Fruit fly (Drosophila melanogaster) whole organism, adult: ENCODE results near the gene CG6000.

ENCODE experiments used
- CG11617 ChIP-seq: fragments of 200-800 bp; sonication (Bioruptor generic); optimal IDR thresholded peaks from 2 replicates; lab custom pipeline; 2017; ENCODE audit warnings: mild to moderate bottlenecking, missing biosample characterization, missing genetic modification reagents, missing genetic modification characterization
- CG12768 ChIP-seq: fragments of 200-800 bp; sonication (Bioruptor generic); optimal IDR thresholded peaks from 2 replicates; lab custom pipeline; 2017; ENCODE audit warnings: missing biosample characterization, missing genetic modification characterization, mild to moderate bottlenecking, moderate library complexity, missing genetic modification reagents
- CG14711 ChIP-seq: fragments of 200-800 bp; sonication (Bioruptor generic); optimal IDR thresholded peaks from 2 replicates; lab custom pipeline; 2018; ENCODE audit warnings: missing biosample characterization, mild to moderate bottlenecking, missing genetic modification characterization, moderate library complexity
- CG1620 ChIP-seq: fragments of 200-800 bp; sonication (Bioruptor generic); optimal IDR thresholded peaks from 2 replicates; lab custom pipeline; 2016; ENCODE audit warnings: missing biosample characterization, missing genetic modification characterization
- CG33017 ChIP-seq: fragments of 200-800 bp; sonication (Bioruptor generic); optimal IDR thresholded peaks from 2 replicates; lab custom pipeline; 2018; ENCODE audit warnings: missing biosample characterization, mild to moderate bottlenecking, missing genetic modification characterization, moderate library complexity
- CG5204 ChIP-seq: fragments of 200-800 bp; sonication (Bioruptor generic); optimal IDR thresholded peaks from 2 replicates; lab custom pipeline; 2016; ENCODE audit warnings: missing biosample characterization, missing genetic modification characterization
- CG7045 ChIP-seq: fragments of 200-800 bp; sonication (Bioruptor generic); optimal IDR thresholded peaks from 2 replicates; lab custom pipeline; 2017; ENCODE audit warnings: missing biosample characterization, mild to moderate bottlenecking, missing genetic modification characterization
- CG7101 ChIP-seq: fragments of 200-800 bp; sonication (Bioruptor generic); optimal IDR thresholded peaks from 2 replicates; lab custom pipeline; 2018; ENCODE audit warnings: missing biosample characterization, mild to moderate bottlenecking, missing genetic modification characterization, moderate library complexity
- Clk ChIP-seq: fragments of 200-800 bp; sonication (Bioruptor generic); optimal IDR thresholded peaks from 2 replicates; lab custom pipeline; 2017; ENCODE audit warnings: missing biosample characterization, missing genetic modification characterization
- Crg-1 ChIP-seq: fragments of 200-800 bp; sonication (Bioruptor generic); optimal IDR thresholded peaks from 2 replicates; lab custom pipeline; 2016; ENCODE audit warnings: missing biosample characterization, missing genetic modification characterization
- Hr96 ChIP-seq: fragments of 200-800 bp; sonication (Bioruptor generic); optimal IDR thresholded peaks from 2 replicates; lab custom pipeline; 2016; ENCODE audit warnings: missing biosample characterization, missing genetic modification characterization
- Mnt ChIP-seq: fragments of 200-800 bp; sonication (Bioruptor generic); optimal IDR thresholded peaks from 2 replicates; lab custom pipeline; 2016; ENCODE audit warnings: missing biosample characterization, mild to moderate bottlenecking, missing genetic modification characterization
- bab1 ChIP-seq: fragments of 200-800 bp; sonication (Bioruptor generic); optimal IDR thresholded peaks from 3 replicates; lab custom pipeline; 2019; ENCODE audit warnings: missing biosample characterization, mild to moderate bottlenecking, missing genetic modification characterization, moderate library complexity
- cic ChIP-seq: fragments of 200-800 bp; sonication (Bioruptor generic); optimal IDR thresholded peaks from 2 replicates; lab custom pipeline; 2017; ENCODE audit warnings: missing biosample characterization, mild to moderate bottlenecking, missing genetic modification characterization, moderate library complexity
- cnc ChIP-seq, 2 experiments: fragments of >200 bp; optimal IDR thresholded peaks; 2 replicates each; lab custom pipeline; 2017
- kay ChIP-seq: fragments of 200-800 bp; sonication (Bioruptor generic); peaks from one replicate; lab custom pipeline; 2016; ENCODE audit warnings: missing biosample characterization, missing genetic modification characterization, borderline replicate concordance
- ovo ChIP-seq: fragments of 200-800 bp; sonication (Bioruptor generic); optimal IDR thresholded peaks from 2 replicates; lab custom pipeline; 2016; ENCODE audit warnings: missing biosample characterization, missing genetic modification characterization
- pad ChIP-seq: fragments of 200-800 bp; sonication (Bioruptor generic); optimal IDR thresholded peaks from 3 replicates; lab custom pipeline; 2017; ENCODE audit warnings: missing biosample characterization, missing genetic modification characterization, mild to moderate bottlenecking, moderate library complexity, missing genetic modification reagents
- tj ChIP-seq: fragments of 200-800 bp; sonication (Bioruptor generic); optimal IDR thresholded peaks from 3 replicates; lab custom pipeline; 2017; ENCODE audit warnings: missing biosample characterization, mild to moderate bottlenecking, missing genetic modification characterization, moderate library complexity
- toe ChIP-seq: fragments of 200-800 bp; sonication (Bioruptor generic); optimal IDR thresholded peaks from 2 replicates; lab custom pipeline; 2016; ENCODE audit warnings: missing biosample characterization, missing genetic modification characterization

Gene CG6000

DNA sequence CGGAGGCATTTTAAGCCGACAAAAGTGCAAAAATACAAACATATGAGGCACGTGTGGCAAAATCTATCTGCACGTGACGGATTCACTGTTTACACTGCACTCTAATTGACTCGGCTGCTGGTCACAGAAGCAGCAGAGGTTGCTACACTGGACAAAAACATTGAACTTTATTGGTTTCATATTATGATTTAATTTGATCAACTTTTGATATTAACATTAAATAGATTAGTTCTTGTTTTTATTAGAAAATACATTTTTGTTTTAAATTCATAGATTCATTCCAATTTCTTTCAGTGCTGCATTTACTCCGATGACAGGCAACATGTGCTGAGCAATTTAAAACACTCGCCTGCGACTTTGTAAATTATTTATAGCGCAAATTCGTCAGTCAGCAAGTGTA is 24.9 kb downstream of the CG6000 start:
- TF ChIP-seq CG33017 (tag; lab: Kevin White, UChicago) (no peak), cnc (optimal IDR thresholded peaks at IDR 0.05; lab: Kevin White, UChicago) (no peak), Crg-1 (GFP tag; lab: Kevin White, UChicago) (no peak), bab1 (peak; percentile 5), cic (GFP tag; lab: Kevin White, UChicago) (no peak), toe (GFP tag; lab: Kevin White, UChicago) (no peak), CG5204 (no peak), CG7045 (GFP tag; lab: Kevin White, UChicago) (no peak), kay (GFP tag; lab: Kevin White, UChicago) (peak; percentile 34), ovo (GFP tag; lab: Kevin White, UChicago) (no peak), CG14711 (tag; lab: Kevin White, UChicago) (peak; percentile 16), CG1620 (peak; percentile 7), Mnt (no peak)

DNA sequence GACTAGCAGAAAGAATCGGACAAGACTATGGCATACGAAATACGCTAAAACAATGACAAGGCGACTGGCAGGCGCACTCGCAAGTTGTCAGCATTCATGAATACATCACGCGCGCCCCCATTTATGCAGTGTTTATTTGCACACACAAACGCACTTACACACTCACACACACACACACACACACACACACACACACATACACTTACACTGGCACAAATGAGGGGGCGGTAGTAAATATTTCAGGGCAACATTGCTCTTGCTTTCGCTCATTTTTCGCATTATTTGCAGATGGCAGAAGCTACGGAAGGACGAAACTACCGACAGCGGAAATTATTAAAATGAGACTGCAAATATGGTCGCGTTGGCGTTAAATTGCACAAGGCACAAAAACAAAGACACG is 25.4 kb downstream of the CG6000 start:
- TF ChIP-seq tj (GFP tag; lab: Kevin White, UChicago) (no peak), toe (GFP tag; lab: Kevin White, UChicago) (no peak), Clk (GFP tag; lab: Kevin White, UChicago) (no peak), ovo (GFP tag; lab: Kevin White, UChicago) (no peak), bab1 (no peak), CG11617 (GFP tag; lab: Kevin White, UChicago) (no peak)

DNA sequence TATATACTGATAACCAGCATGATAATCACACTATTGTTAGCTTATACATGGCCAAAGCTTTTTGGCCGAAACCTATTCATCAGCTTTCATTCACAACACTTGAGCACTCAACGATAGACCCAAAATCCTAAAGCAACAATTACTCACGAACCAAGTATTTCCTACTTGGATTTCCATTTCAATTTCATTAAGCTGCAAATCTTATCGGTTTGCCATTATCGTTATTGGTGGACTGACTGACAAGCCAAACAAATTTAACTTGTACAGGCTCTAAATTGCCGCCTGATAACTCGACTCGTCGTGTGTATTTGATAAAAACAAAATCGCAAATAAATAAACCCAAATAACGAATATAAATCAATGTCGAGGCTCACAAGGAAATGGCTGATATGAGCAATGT is 30.8 kb downstream of the CG6000 start:
- TF ChIP-seq tj (GFP tag; lab: Kevin White, UChicago), result no peak
- TF ChIP-seq CG7101, result no peak
- TF ChIP-seq Hr96 (GFP tag; lab: Kevin White, UChicago), result no peak
- no peak for TF ChIP-seq cnc (optimal IDR thresholded peaks at IDR 0.05; lab: Kevin White, UChicago)
- peak; percentile 83 for TF ChIP-seq kay (GFP tag; lab: Kevin White, UChicago)
- no peak for TF ChIP-seq CG5204
- TF ChIP-seq cic (GFP tag; lab: Kevin White, UChicago), result peak; percentile 89
- no peak for TF ChIP-seq Crg-1 (GFP tag; lab: Kevin White, UChicago)
- TF ChIP-seq Mnt, result no peak
- TF ChIP-seq pad (GFP tag; lab: Kevin White, UChicago), result no peak

DNA sequence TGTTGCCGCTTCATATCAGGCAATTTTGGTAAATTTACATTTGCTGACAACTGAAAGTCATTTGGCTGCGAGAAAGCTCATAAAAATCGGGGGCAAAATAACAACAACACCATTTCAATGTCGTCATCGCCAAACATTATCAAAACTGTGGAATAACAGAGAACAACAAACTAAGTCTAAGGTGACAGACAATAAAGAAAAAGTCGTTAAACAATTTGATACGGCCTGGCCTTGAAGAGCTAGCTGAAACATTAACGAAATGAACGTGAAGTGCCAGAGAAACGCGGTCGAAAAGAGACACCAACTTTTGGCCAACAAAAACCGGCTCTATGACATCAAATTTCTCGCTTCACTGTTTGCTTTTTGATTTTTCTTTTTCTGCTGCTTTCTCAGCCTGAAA is 36.0 kb downstream of the CG6000 start:
- TF ChIP-seq pad (GFP tag; lab: Kevin White, UChicago), result no peak
- no peak for TF ChIP-seq toe (GFP tag; lab: Kevin White, UChicago)
- TF ChIP-seq kay (GFP tag; lab: Kevin White, UChicago), result no peak
- TF ChIP-seq CG12768, result no peak
- no peak for TF ChIP-seq cnc (optimal IDR thresholded peaks at IDR 0.05; lab: Kevin White, UChicago)
- TF ChIP-seq CG1620, result no peak
- no peak for TF ChIP-seq Crg-1 (GFP tag; lab: Kevin White, UChicago)
- TF ChIP-seq CG7101, result no peak
- no peak for TF ChIP-seq bab1
- no peak for TF ChIP-seq CG5204
- TF ChIP-seq Mnt, result no peak
- no peak for TF ChIP-seq CG33017 (tag; lab: Kevin White, UChicago)
- no peak for TF ChIP-seq CG7045 (GFP tag; lab: Kevin White, UChicago)
- TF ChIP-seq ovo (GFP tag; lab: Kevin White, UChicago), result no peak

DNA sequence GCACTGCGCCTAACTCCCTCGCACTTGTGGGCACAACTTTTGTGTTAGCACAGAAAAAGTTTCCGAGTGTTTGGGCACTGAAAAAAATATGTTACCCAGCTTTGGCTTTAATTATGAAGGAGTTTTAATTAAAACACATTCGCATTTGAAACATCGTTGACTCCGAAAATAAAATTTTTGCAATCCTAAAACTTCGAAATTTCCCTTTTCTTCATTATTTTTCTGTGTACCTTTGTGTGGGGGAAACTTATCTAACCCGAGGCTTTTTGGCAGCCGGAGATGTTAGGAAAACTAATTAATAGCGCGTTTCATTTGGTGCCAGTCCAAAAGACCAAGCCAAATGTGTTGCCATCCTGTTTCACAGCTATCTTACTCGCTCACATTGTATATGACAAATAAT is 37.5 kb downstream of the CG6000 start:
- TF ChIP-seq kay (GFP tag; lab: Kevin White, UChicago), result no peak
- TF ChIP-seq Hr96 (GFP tag; lab: Kevin White, UChicago), result no peak
- TF ChIP-seq CG12768, result no peak
- no peak for TF ChIP-seq tj (GFP tag; lab: Kevin White, UChicago)
- TF ChIP-seq Clk (GFP tag; lab: Kevin White, UChicago), result no peak
- no peak for TF ChIP-seq cnc (optimal IDR thresholded peaks at IDR 0.05; lab: Kevin White, UChicago)

DNA sequence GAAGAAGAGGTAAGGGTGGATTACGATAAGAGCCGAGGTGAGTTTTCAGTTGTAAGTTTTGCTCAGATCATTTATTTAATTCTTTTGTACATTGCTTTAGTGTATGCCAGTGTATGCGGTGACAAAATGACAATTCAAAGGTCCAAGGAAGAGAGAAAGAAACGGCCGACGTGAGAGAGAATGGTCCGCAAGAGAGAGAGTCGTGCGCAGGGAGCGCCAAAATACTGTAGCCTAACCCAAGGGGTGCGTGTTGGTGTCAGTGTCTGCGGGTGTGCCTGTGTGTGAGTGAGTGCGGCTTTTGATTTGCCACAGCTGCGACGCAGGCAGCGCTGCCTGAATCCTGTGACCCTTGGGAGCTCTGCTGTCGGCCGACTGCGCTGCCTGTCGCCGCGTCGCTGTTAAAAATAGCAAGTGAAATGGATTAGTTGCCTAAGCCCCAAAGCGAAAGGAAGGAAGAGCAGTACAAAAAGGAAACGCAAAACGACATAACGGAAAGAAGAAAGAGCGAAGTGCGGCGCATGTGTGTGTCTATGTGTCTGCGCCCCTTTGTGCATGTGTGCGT is 38.5 kb downstream of the CG6000 start:
- TF ChIP-seq CG33017 (tag; lab: Kevin White, UChicago), result no peak

DNA sequence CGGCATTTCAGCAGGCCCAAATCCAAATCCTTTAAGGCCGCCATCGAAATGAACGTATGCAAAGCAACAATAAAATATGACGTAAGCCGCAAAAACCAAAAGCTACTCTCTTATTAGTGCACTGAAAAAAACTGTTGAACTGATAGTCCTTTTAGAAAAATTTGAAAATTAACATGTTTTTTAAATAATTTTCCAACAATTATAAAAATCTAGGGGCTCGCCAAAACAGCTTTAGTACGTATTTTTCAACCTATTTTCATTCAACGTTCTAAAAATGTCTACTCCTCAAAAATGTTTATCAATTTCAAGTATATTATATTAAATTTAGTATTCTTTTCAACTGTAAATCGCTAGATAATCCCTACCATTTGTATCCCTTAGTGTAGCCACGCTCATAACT is 39.2 kb downstream of the CG6000 start:
- TF ChIP-seq Crg-1 (GFP tag; lab: Kevin White, UChicago) (no peak), CG11617 (GFP tag; lab: Kevin White, UChicago) (no peak), CG5204 (no peak), CG33017 (tag; lab: Kevin White, UChicago) (no peak), cnc (optimal IDR thresholded peaks at IDR 0.05; lab: Kevin White, UChicago) (no peak), Hr96 (GFP tag; lab: Kevin White, UChicago) (no peak), pad (GFP tag; lab: Kevin White, UChicago) (no peak), CG14711 (tag; lab: Kevin White, UChicago) (no peak), toe (GFP tag; lab: Kevin White, UChicago) (no peak)
